Worm (Caenorhabditis elegans) whole organism, mixed stage, embryonic: ENCODE measurements around the gene srw-82.

Source experiments
- bed-3 ChIP-seq: fragments of 200-800 bp; sonication (Bioruptor generic); optimal IDR thresholded peaks from 3 replicates; lab custom pipeline; 2018; ENCODE audit warnings: mild to moderate bottlenecking, missing genetic modification characterization, moderate library complexity, missing compliant biosample characterization
- elt-1 ChIP-seq: sonication (generic microtip); optimal IDR thresholded peaks from 2 replicates; lab custom pipeline; 2017; ENCODE audit warnings: missing genetic modification characterization, mild to moderate bottlenecking, missing compliant biosample characterization, antibody characterized with exemption, moderate library complexity, borderline replicate concordance; ENCODE audit not compliant: insufficient read depth
- lin-13 ChIP-seq: fragments of 150-350 bp; optimal IDR thresholded peaks from 2 replicates; lab custom pipeline; 2014; ENCODE audit warnings: missing biosample characterization, missing genetic modification characterization
- nhr-12 ChIP-seq: fragments of 150-350 bp; optimal IDR thresholded peaks from 2 replicates; lab custom pipeline; 2014; ENCODE audit warnings: missing biosample characterization, missing genetic modification characterization
- nhr-237 ChIP-seq: fragments of 150-350 bp; optimal IDR thresholded peaks from 2 replicates; lab custom pipeline; 2014; ENCODE audit warnings: missing biosample characterization, missing genetic modification characterization
- nhr-28 ChIP-seq: fragments of 150-350 bp; optimal IDR thresholded peaks from 2 replicates; lab custom pipeline; 2014; ENCODE audit warnings: missing biosample characterization, missing genetic modification characterization
- pha-4 ChIP-seq: fragments of 150-350 bp; optimal IDR thresholded peaks from 2 replicates; lab custom pipeline; 2018; ENCODE audit warnings: missing biosample characterization, missing genetic modification reagents, missing genetic modification characterization
- snpc-4 ChIP-seq: fragments of 150-350 bp; optimal IDR thresholded peaks from 2 replicates; lab custom pipeline; 2014; ENCODE audit warnings: missing biosample characterization, missing genetic modification characterization
- unc-62 ChIP-seq: fragments of 150-350 bp; optimal IDR thresholded peaks from 2 replicates; lab custom pipeline; 2014; ENCODE audit warnings: missing biosample characterization, missing genetic modification reagents, missing genetic modification characterization

- no peak for TF ChIP-seq lin-13 (tag; lab: Kevin White, UChicago)
- TF ChIP-seq elt-1 (tag; lab: Kevin White, UChicago) = no peak
- TF ChIP-seq nhr-28 (tag; lab: Kevin White, UChicago) = no peak
- TF ChIP-seq nhr-237 = no peak
- no peak for TF ChIP-seq pha-4 (tag; lab: Kevin White, UChicago)
- TF ChIP-seq bed-3 (GFP tag; lab: Kevin White, UChicago) = no peak
- no peak for TF ChIP-seq unc-62 (GFP tag; lab: Kevin White, UChicago)
- no peak for TF ChIP-seq snpc-4 (tag; lab: Kevin White, UChicago)
- TF ChIP-seq nhr-12 (tag; lab: Kevin White, UChicago) = no peak
Observed at ce11 chrV:18394203-18394602, 37.3 kb upstream of the srw-82 start, which contains the start of gene Y51A2B.6.
